Fruit fly (Drosophila melanogaster): Measurements from ENCODE around the gene nuf.

nuf gene

DNA sequence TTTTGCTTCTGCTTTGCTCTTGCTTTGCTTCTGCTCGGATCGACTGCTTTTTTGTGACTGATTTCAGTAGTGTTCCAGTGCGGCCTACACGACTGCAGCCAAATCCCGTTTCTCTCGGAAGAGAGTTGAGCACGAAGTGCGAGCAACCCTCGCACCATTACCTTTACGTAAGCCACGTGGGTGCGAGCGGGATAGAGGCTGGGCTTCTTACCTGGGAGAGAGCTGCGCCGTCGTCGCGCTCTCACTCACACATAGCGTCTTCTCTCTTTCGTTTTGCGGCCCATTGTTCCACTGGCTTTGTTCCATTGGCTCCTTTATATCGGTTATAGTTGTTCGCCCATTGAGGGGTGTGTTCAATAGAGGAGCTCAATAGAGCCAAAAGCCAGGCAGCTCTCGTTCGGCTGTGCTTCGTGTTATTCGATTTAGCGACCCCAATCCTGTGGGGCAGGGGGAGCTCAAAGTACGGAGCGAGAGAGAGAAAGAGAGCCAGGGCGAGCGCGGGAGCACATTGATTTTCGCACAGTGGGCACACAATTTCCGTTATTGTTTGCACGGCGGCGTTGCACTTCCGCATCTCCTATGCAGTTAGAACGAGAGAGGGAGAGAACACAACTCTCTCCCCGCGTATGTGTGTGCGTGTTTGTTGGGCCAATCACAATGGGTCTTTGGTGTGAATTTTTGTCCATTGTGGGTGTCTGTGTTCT, 13.0 kb upstream of the nuf start (continued):
- peak; percentile 46; the same call in 1 of the 3 replicates for TF ChIP-seq eg (GFP tag; IDR thresholded peaks at IDR 0.05)

DNA sequence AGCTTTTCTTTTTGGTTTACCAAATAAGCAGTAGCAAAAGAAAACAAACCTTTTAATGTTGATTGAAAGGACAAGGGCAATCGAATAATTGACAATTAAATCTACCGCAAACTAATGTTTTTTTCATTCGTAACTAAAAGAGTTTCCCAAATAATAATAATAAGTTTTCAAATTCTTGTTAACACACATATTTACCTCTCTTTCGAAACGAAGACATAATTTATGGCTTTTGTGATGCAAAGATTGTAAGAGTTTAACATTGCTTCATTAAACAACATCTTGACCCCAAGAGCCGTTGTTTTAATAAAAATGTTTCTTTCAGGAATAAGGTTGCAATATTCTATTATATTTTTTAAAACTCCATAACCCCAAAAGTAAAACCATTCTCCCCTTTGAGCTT, 12.2 kb upstream of the nuf start, which contains the start of gene D:
D (minus strand) TSS at position 101 of the 400 bp plus-strand sequence.
- TF ChIP-seq Lpt (GFP tag; optimal IDR thresholded peaks at IDR 0.05) (no peak), eg (GFP tag; IDR thresholded peaks at IDR 0.05) (no peak), CG31627 (GFP tag; optimal IDR thresholded peaks at IDR 0.05) (no peak), CG32006 (GFP tag; optimal IDR thresholded peaks at IDR 0.05) (no peak), acj6 (GFP tag; optimal IDR thresholded peaks at IDR 0.05) (no peak), fkh (GFP tag; optimal IDR thresholded peaks at IDR 0.05) (no peak)

DNA sequence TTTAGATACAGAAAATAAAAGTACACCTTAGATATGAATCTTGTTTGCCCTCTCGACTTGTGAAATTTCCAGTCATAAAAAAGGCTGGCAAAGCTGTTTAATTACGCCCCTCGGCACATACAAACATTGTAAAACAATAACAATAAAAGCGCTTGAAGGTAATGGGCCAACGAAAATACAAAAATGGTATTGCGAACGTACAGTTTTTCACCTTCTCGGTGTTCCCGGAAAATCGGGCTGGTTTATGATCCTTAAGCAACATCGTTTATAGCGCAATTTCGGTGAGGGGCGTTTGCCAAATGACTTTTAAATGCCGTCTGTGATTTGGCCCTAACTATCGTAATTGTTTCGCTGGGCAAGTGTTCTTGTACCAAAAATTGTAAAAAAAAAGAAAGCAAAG, 5.6 kb upstream of the nuf start:
- TF ChIP-seq CG3919 (GFP tag; optimal IDR thresholded peaks at IDR 0.05) (no peak), CG8319 (GFP tag; optimal IDR thresholded peaks at IDR 0.05) (no peak), esn (GFP tag; optimal IDR thresholded peaks at IDR 0.05) (no peak), CG11294 (GFP tag; IDR thresholded peaks at IDR 0.05) (no peak), dac (GFP tag; optimal IDR thresholded peaks at IDR 0.05) (no peak), Smox (GFP tag; optimal IDR thresholded peaks at IDR 0.05) (no peak), lz (GFP tag; optimal IDR thresholded peaks at IDR 0.05) (no peak), OdsH (GFP tag; optimal IDR thresholded peaks at IDR 0.05) (no peak), achi (GFP tag; optimal IDR thresholded peaks at IDR 0.05) (no peak), CG11902 (GFP tag; optimal IDR thresholded peaks at IDR 0.05) (no peak), Eip93F (GFP tag; optimal IDR thresholded peaks at IDR 0.05) (no peak)

DNA sequence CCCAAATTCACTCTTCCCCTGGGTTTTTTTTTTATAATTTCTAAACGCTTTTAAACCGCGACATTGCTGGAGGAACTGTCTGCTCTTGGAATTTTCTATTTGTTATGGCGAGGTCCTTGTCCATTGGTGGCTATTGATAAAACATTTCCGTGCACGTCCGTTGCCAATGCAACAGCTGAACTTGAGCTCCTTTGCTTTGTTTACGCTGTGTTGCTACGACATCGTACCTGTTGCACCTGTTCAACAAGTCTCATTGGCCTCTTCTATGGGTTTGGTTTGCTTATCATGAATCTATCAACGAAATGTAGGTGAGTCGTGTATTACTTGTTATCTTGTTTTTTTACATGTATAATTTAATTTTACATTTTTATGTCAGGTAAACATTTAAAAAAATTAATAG, 1.2 kb upstream of the nuf start, which contains the start of gene nan:
nan (minus strand) TSS at position 218 of the 400 bp plus-strand sequence.
- TF ChIP-seq Eip75B (GFP tag; optimal IDR thresholded peaks at IDR 0.05): no peak
- no peak for TF ChIP-seq Blimp-1 (GFP tag; optimal IDR thresholded peaks at IDR 0.05)
- no peak for TF ChIP-seq lz (GFP tag; optimal IDR thresholded peaks at IDR 0.05)
- no peak for TF ChIP-seq ss (GFP tag; optimal IDR thresholded peaks at IDR 0.05)
- TF ChIP-seq CG11762 (GFP tag; optimal IDR thresholded peaks at IDR 0.05; ENCODE audit: insufficient read depth): no peak
- no peak for TF ChIP-seq salr (GFP tag; optimal IDR thresholded peaks at IDR 0.05)
- TF ChIP-seq cyc (GFP tag; optimal IDR thresholded peaks at IDR 0.05): no peak
- TF ChIP-seq CG8119 (GFP tag; IDR thresholded peaks at IDR 0.05): no peak
- TF ChIP-seq Ets21C (GFP tag; optimal IDR thresholded peaks at IDR 0.05): no peak
- no peak for TF ChIP-seq dac (GFP tag; optimal IDR thresholded peaks at IDR 0.05)
- TF ChIP-seq CG10669 (GFP tag; optimal IDR thresholded peaks at IDR 0.05): no peak
- no peak for TF ChIP-seq svp (GFP tag)
- no peak for TF ChIP-seq Met (GFP tag; optimal IDR thresholded peaks at IDR 0.05)

DNA sequence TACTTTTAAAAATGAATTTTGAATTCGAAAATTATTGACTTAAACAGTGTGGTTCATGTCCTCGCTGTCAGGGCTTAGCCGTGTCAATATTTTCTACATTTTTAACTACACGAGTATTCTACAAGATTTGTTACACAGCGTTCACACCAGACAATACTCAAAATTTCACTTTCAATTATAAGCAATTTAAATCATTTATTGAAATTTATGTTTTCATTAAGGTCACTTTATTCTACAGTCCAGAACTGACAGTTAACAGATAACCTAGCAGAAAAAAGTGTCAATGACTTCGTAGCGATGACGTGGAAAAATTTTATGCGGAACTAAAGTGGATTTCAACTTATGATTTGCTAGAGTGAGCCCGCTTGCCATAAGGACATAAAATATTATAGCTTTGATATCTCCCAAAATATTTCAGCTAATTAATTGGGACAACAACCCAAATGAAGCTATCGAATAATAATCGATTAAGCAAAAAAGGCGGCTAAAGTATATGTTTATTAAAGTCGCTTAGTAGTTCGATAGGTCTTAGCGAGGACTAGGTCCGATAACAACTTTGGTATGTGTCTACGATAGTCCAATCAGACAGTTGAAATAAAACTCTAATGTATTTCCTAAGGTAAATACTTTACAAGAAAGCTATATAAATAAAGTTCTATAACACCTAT, 579 bp upstream of the nuf start:
- TF ChIP-seq CG8632 (GFP tag; optimal IDR thresholded peaks at IDR 0.05) (peak; percentile 10), achi (GFP tag; optimal IDR thresholded peaks at IDR 0.05) (peak; percentile 11), topi (GFP tag; optimal IDR thresholded peaks at IDR 0.05) (no peak), Met (GFP tag; optimal IDR thresholded peaks at IDR 0.05) (peak; percentile 16), Hr39 (GFP tag; optimal IDR thresholded peaks at IDR 0.05) (peak; percentile 47), CG8119 (GFP tag; IDR thresholded peaks at IDR 0.05) (peak; percentile 79; the same call in 2 of the 3 replicates), Ets96B (tag; optimal IDR thresholded peaks at IDR 0.05) (no peak), Lpt (GFP tag; optimal IDR thresholded peaks at IDR 0.05) (peak; percentile 33), CG3032 (tag; optimal IDR thresholded peaks at IDR 0.05) (no peak), CG11902 (GFP tag; optimal IDR thresholded peaks at IDR 0.05) (no peak), salr (GFP tag; optimal IDR thresholded peaks at IDR 0.05) (no peak), Blimp-1 (GFP tag; optimal IDR thresholded peaks at IDR 0.05) (peak; percentile 88), CG16779 (tag; optimal IDR thresholded peaks at IDR 0.05) (no peak), CG32006 (GFP tag; optimal IDR thresholded peaks at IDR 0.05) (peak; percentile 43), CG6276 (GFP tag; optimal IDR thresholded peaks at IDR 0.05) (no peak), cyc (GFP tag; optimal IDR thresholded peaks at IDR 0.05) (peak; percentile 70), CG4318 (GFP tag; optimal IDR thresholded peaks at IDR 0.05) (no peak), Sox14 (GFP tag; optimal IDR thresholded peaks at IDR 0.05) (no peak), Sox15 (GFP tag; optimal IDR thresholded peaks at IDR 0.05) (no peak), Gug (GFP tag; IDR thresholded peaks at IDR 0.05) (peak; percentile 59), CG31627 (GFP tag; optimal IDR thresholded peaks at IDR 0.05) (peak; percentile 34), CG1621 (tag; optimal IDR thresholded peaks at IDR 0.05) (no peak), Sox102F (GFP tag; optimal IDR thresholded peaks at IDR 0.05) (no peak)

Measured in whole organism, prepupa.